Fruit fly (Drosophila melanogaster) Kc167 (cell line): ENCODE data around the gene Bhmt.

Experiments
- Myc ChIP-seq: fragments of >200 bp; optimal IDR thresholded peaks from 2 replicates; lab custom pipeline; 2017; ENCODE audit warnings: missing external identifiers
- Sin3A ChIP-seq: fragments of >200 bp; optimal IDR thresholded peaks from 2 replicates; lab custom pipeline; 2018; ENCODE audit warnings: missing external identifiers
- psq ChIP-seq: fragments of >200 bp; optimal IDR thresholded peaks from 2 replicates; lab custom pipeline; 2017; ENCODE audit warnings: missing external identifiers
- ttk ChIP-seq: sonication (Bioruptor generic); optimal IDR thresholded peaks from 2 replicates; lab custom pipeline; 2017; ENCODE audit warnings: missing external identifiers

DNA sequence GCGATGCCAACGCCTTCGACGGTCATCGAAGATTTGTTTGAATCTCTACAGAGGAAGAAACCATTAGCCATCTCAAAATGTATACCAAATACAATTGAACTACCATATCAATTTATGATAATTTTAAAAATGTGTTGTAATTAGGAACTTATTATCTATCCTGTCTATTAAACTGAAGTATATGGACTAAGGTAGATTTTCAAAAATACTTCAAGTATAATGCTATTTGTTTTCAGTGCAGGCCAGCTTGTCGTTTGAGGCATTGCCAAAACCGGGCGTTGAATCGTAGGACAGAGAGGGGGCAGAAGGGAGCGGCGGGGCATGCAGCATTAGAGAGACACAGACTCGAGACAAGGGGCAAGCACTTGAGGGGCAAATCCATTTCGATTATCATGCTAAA, 49.6 kb downstream of the Bhmt start:
- TF ChIP-seq Myc (lab: Kevin White, UChicago) (no peak), psq (lab: Kevin White, UChicago) (no peak), Sin3A (lab: Kevin White, UChicago) (no peak), ttk (lab: Kevin White, UChicago) (no peak)
